Fruit fly (Drosophila melanogaster): Measurements from ENCODE around the gene MED31.
A peak's percentile ranks its signal among the peaks of the same experiment; 100 is the strongest.

dm6 chr3R:4632639-4633038 lies 9.1 kb upstream of the MED31 start:
- peak; percentile 59 to 76 for TF ChIP-seq CTCF (optimal IDR thresholded peaks at IDR 0.05)
- TF ChIP-seq CG8478 (optimal IDR thresholded peaks at IDR 0.05): no peak
